Fruit fly (Drosophila melanogaster) whole organism, prepupa: ENCODE measurements around the gene CG33269.

Experiments
- Blimp-1 ChIP-seq: fragments of 200-800 bp; sonication (Bioruptor generic); optimal IDR thresholded peaks from 3 replicates; lab custom pipeline; 2017; ENCODE audit warnings: missing biosample characterization, missing genetic modification characterization, mild to moderate bottlenecking, moderate library complexity, missing genetic modification reagents
- CG15336 ChIP-seq: fragments of 200-800 bp; sonication (Bioruptor generic); IDR thresholded peaks from 2 replicates; pipeline ENCODE4 v1.3.6; 2022; ENCODE audit warnings: missing biosample characterization, missing genetic modification characterization
- CG16779 ChIP-seq: fragments of 200-800 bp; sonication (Bioruptor generic); optimal IDR thresholded peaks from 3 replicates; lab custom pipeline; 2017; ENCODE audit warnings: missing biosample characterization, mild to moderate bottlenecking, missing genetic modification characterization
- Ets21C ChIP-seq: fragments of 200-800 bp; sonication (Bioruptor generic); optimal IDR thresholded peaks from 3 replicates; lab custom pipeline; 2016; ENCODE audit warnings: missing biosample characterization, missing genetic modification characterization
- Gug ChIP-seq: fragments of 200-800 bp; sonication (Bioruptor generic); IDR thresholded peaks from 2 replicates; pipeline ENCODE4 v1.3.6; 2022; ENCODE audit warnings: missing biosample characterization, missing genetic modification characterization
- Hr39 ChIP-seq: fragments of 200-800 bp; sonication (Bioruptor generic); optimal IDR thresholded peaks from 2 replicates; lab custom pipeline; 2016; ENCODE audit warnings: missing biosample characterization, missing genetic modification characterization
- OdsH ChIP-seq: fragments of 200-800 bp; sonication (Bioruptor generic); optimal IDR thresholded peaks from 3 replicates; lab custom pipeline; 2016; ENCODE audit warnings: missing biosample characterization, missing genetic modification characterization
- Smox ChIP-seq: fragments of 200-800 bp; sonication (Bioruptor generic); optimal IDR thresholded peaks from 3 replicates; lab custom pipeline; 2016; ENCODE audit warnings: missing biosample characterization, missing genetic modification characterization
- achi ChIP-seq: fragments of 200-800 bp; sonication (Bioruptor generic); optimal IDR thresholded peaks from 3 replicates; lab custom pipeline; 2016; ENCODE audit warnings: missing biosample characterization, missing genetic modification characterization
- acj6 ChIP-seq: fragments of 200-800 bp; sonication (Bioruptor generic); optimal IDR thresholded peaks from 3 replicates; lab custom pipeline; 2016; ENCODE audit warnings: missing biosample characterization, missing genetic modification characterization
- cyc ChIP-seq: fragments of 200-800 bp; sonication (Bioruptor generic); optimal IDR thresholded peaks from 3 replicates; lab custom pipeline; 2016; ENCODE audit warnings: missing biosample characterization, missing genetic modification characterization
- dsx ChIP-seq: fragments of 200-800 bp; optimal IDR thresholded peaks from 3 replicates; lab custom pipeline; 2019; ENCODE audit warnings: missing biosample characterization, mild to moderate bottlenecking, missing genetic modification characterization, moderate library complexity; ENCODE audit not compliant: poor library complexity, severe bottlenecking
- eg ChIP-seq: fragments of 200-800 bp; sonication (Bioruptor generic); IDR thresholded peaks from 3 replicates; pipeline ENCODE4 v1.3.6; 2022; ENCODE audit warnings: missing biosample characterization, missing genetic modification characterization
- spab ChIP-seq: fragments of 200-800 bp; sonication (Bioruptor generic); optimal IDR thresholded peaks from 2 replicates; lab custom pipeline; 2017; ENCODE audit warnings: missing biosample characterization, mild to moderate bottlenecking, missing genetic modification characterization, missing genetic modification reagents

dm6 chr3L:11543681-11544299, 38.2 kb downstream of the CG33269 start:
- TF ChIP-seq Smox (GFP tag; lab: Kevin White, UChicago): no peak
- TF ChIP-seq CG16779: no peak
- TF ChIP-seq Blimp-1: peak; percentile 68
- no peak for TF ChIP-seq OdsH (GFP tag; lab: Kevin White, UChicago)
- no peak for TF ChIP-seq spab (GFP tag; lab: Kevin White, UChicago)
- no peak for TF ChIP-seq dsx (GFP tag; lab: Kevin White, UChicago)
- peak; percentile 22 for TF ChIP-seq achi (GFP tag; lab: Kevin White, UChicago)
- TF ChIP-seq acj6 (GFP tag; lab: Kevin White, UChicago): no peak
- TF ChIP-seq CG15336 (GFP tag; lab: Robert Waterston, UW): no peak
- TF ChIP-seq Ets21C (GFP tag; lab: Kevin White, UChicago): no peak
- no peak for TF ChIP-seq Hr39 (GFP tag; lab: Kevin White, UChicago)
- no peak for TF ChIP-seq Gug (GFP tag; lab: Robert Waterston, UW)
- TF ChIP-seq cyc (GFP tag; lab: Kevin White, UChicago): no peak
- no peak for TF ChIP-seq eg (GFP tag; lab: Robert Waterston, UW)
